Worm (Caenorhabditis elegans) whole organism, midembryonic: ENCODE data around the gene suox-1.

Experiments
- flt-1 ChIP-seq: fragments of 200-800 bp; sonication (Bioruptor generic); IDR thresholded peaks from 2 replicates; pipeline ENCODE4 v1.3.6; 2022; ENCODE audit warnings: missing genetic modification characterization, missing compliant biosample characterization
- klf-2 ChIP-seq: fragments of 200-800 bp; sonication (Bioruptor generic); conservative IDR thresholded peaks from 2 replicates; pipeline ENCODE4 v1.3.6; 2022; ENCODE audit warnings: missing genetic modification reagents, missing genetic modification characterization, missing compliant biosample characterization
- med-1 ChIP-seq: sonication (generic microtip); optimal IDR thresholded peaks from 2 replicates; lab custom pipeline; 2017; ENCODE audit warnings: missing genetic modification characterization, mild to moderate bottlenecking, missing compliant biosample characterization, antibody characterized with exemption, missing genetic modification reagents; ENCODE audit not compliant: insufficient read depth
- ref-1 ChIP-seq: fragments of 200-800 bp; sonication (Bioruptor generic); conservative IDR thresholded peaks from 2 replicates; pipeline ENCODE4 v1.3.6; 2022; ENCODE audit warnings: missing genetic modification reagents, missing genetic modification characterization, missing compliant biosample characterization
- tab-1 ChIP-seq: fragments of 200-800 bp; sonication (Bioruptor generic); IDR thresholded peaks from 2 replicates; pipeline ENCODE4 v1.3.6; 2022; ENCODE audit warnings: missing genetic modification characterization, missing compliant biosample characterization
- ztf-29 ChIP-seq: fragments of 200-800 bp; sonication (Bioruptor generic); IDR thresholded peaks from 2 replicates; pipeline ENCODE4 v1.3.6; 2022; ENCODE audit warnings: missing genetic modification reagents, missing genetic modification characterization, missing compliant biosample characterization

- no peak for TF ChIP-seq klf-2
- no peak for TF ChIP-seq flt-1 (GFP tag; lab: Robert Waterston, UW)
- TF ChIP-seq ztf-29 (GFP tag; lab: Robert Waterston, UW): no peak
- no peak for TF ChIP-seq ref-1 (GFP tag; lab: Robert Waterston, UW)
- TF ChIP-seq tab-1 (GFP tag; lab: Robert Waterston, UW): no peak
- no peak for TF ChIP-seq med-1 (GFP tag; lab: Kevin White, UChicago)
Measured at ce11 chrX:15487806-15488205, 9.5 kb upstream of the suox-1 start, which contains the start of gene H13N06.2.
